Fruit fly (Drosophila melanogaster): ENCODE measurements around the gene Pdp.

Gene Pdp

dm6 chrX:7705175-7706097 is 29.0 kb downstream of the Pdp start (continued):
- peak; percentile 96 for TF ChIP-seq CG12391 (tag; optimal IDR thresholded peaks at IDR 0.05)
- TF ChIP-seq CG9727 (GFP tag; optimal IDR thresholded peaks at IDR 0.05): peak; percentile 98
- TF ChIP-seq z (GFP tag; IDR thresholded peaks at IDR 0.05): 0 out of 3 replicates have a peak, but pooled peaks have one; percentile 28
- TF ChIP-seq CHES-1-like (GFP tag; optimal IDR thresholded peaks at IDR 0.05): peak; percentile 85
- TF ChIP-seq rib (GFP tag; IDR thresholded peaks at IDR 0.05): 0 out of 2 replicates have a peak, but pooled peaks have one; percentile 52
- peak; percentile 74 to 84 for TF ChIP-seq chif (GFP tag; optimal IDR thresholded peaks at IDR 0.05)
- TF ChIP-seq stwl (tag; optimal IDR thresholded peaks at IDR 0.05): peak; percentile 36
- TF ChIP-seq CG3065 (GFP tag; optimal IDR thresholded peaks at IDR 0.05): peak; percentile 83
- TF ChIP-seq CG15011 (GFP tag; optimal IDR thresholded peaks at IDR 0.05): peak; percentile 93
- TF ChIP-seq Hr78 (GFP tag; optimal IDR thresholded peaks at IDR 0.05): peak in 1 of 2 experiments; percentile 82
- no peak for TF ChIP-seq CG14860 (GFP tag; IDR thresholded peaks at IDR 0.05; ENCODE audit: partially characterized antibody)
- peak; percentile 86 for TF ChIP-seq CG7372 (GFP tag; IDR thresholded peaks at IDR 0.05)
- peak; percentile 68 for TF ChIP-seq mirr (GFP tag; optimal IDR thresholded peaks at IDR 0.05)
- peak; percentile 53 for TF ChIP-seq MBD-R2 (GFP tag; IDR thresholded peaks at IDR 0.05)
- peak; percentile 49; the same call in 1 of the 3 replicates for TF ChIP-seq otp (GFP tag; IDR thresholded peaks at IDR 0.05)
- TF ChIP-seq CG14014 (GFP tag; IDR thresholded peaks at IDR 0.05): peak; percentile 86
- peak; percentile 88 for TF ChIP-seq row (GFP tag; IDR thresholded peaks at IDR 0.05)
- TF ChIP-seq vfl (GFP tag; optimal IDR thresholded peaks at IDR 0.05): peak; percentile 87
- TF ChIP-seq CG17802 (tag; optimal IDR thresholded peaks at IDR 0.05): peak; percentile 62
- TF ChIP-seq CG16815 (GFP tag; optimal IDR thresholded peaks at IDR 0.05): peak; percentile 92
- TF ChIP-seq Hr3 (GFP tag; optimal IDR thresholded peaks at IDR 0.05): peak; percentile 92
- peak; percentile 84 for TF ChIP-seq Lhr (GFP tag; optimal IDR thresholded peaks at IDR 0.05)
- peak; percentile 90 for TF ChIP-seq chn (GFP tag; optimal IDR thresholded peaks at IDR 0.05)
- no peak for TF ChIP-seq en (GFP tag; optimal IDR thresholded peaks at IDR 0.05)
- TF ChIP-seq pnt (GFP tag; optimal IDR thresholded peaks at IDR 0.05): peak; percentile 74
- peak; percentile 48 for TF ChIP-seq her (GFP tag; optimal IDR thresholded peaks at IDR 0.05)
- peak; percentile 90 for TF ChIP-seq CG9932 (GFP tag; IDR thresholded peaks at IDR 0.05)
- TF ChIP-seq CG11723 (GFP tag; optimal IDR thresholded peaks at IDR 0.05): peak; percentile 90
- peak; percentile 49 for TF ChIP-seq CTCF (GFP tag; optimal IDR thresholded peaks at IDR 0.05)
- TF ChIP-seq CG4360 (GFP tag; IDR thresholded peaks at IDR 0.05): peak; percentile 61; the same call in 1 of the 2 replicates
- TF ChIP-seq CG11695 (GFP tag; IDR thresholded peaks at IDR 0.05): peak; percentile 95
- TF ChIP-seq CG3281 (GFP tag; optimal IDR thresholded peaks at IDR 0.05): peak; percentile 96
- no peak for TF ChIP-seq Hr39 (optimal IDR thresholded peaks at IDR 0.05)
- TF ChIP-seq CG16863 (GFP tag; optimal IDR thresholded peaks at IDR 0.05): peak; percentile 78
- peak; percentile 60 for TF ChIP-seq ab (GFP tag; optimal IDR thresholded peaks at IDR 0.05)
- TF ChIP-seq NK7.1 (GFP tag; optimal IDR thresholded peaks at IDR 0.05): peak; percentile 59
- peak; percentile 81 for TF ChIP-seq CG1647 (GFP tag; optimal IDR thresholded peaks at IDR 0.05)
- TF ChIP-seq CG1233 (GFP tag; optimal IDR thresholded peaks at IDR 0.05): peak; percentile 93
- peak; percentile 96 for TF ChIP-seq Meics (GFP tag; optimal IDR thresholded peaks at IDR 0.05)
- peak; percentile 54; the same call in 1 of the 2 replicates for TF ChIP-seq CG8765 (GFP tag; IDR thresholded peaks at IDR 0.05)
- TF ChIP-seq sob (GFP tag; IDR thresholded peaks at IDR 0.05): peak; percentile 85
- peak; percentile 42 for TF ChIP-seq gro (GFP tag; optimal IDR thresholded peaks at IDR 0.05)
- TF ChIP-seq CG6791 (GFP tag; IDR thresholded peaks at IDR 0.05; ENCODE audit: partially characterized antibody): no peak
- TF ChIP-seq Tbp (GFP tag; optimal IDR thresholded peaks at IDR 0.05): no peak
- peak in 1 of 3 experiments; percentile 71 for TF ChIP-seq Stat92E (GFP tag; optimal IDR thresholded peaks at IDR 0.05)
- peak; percentile 95 for TF ChIP-seq fd96Cb (tag; optimal IDR thresholded peaks at IDR 0.05)
- TF ChIP-seq gsb-n (tag; optimal IDR thresholded peaks at IDR 0.05): peak; percentile 91
- peak; percentile 65; the same call in 1 of the 2 replicates for TF ChIP-seq bowl (GFP tag; IDR thresholded peaks at IDR 0.05)
- peak; percentile 64; the same call in 1 of the 2 replicates for TF ChIP-seq CG5953 (GFP tag; IDR thresholded peaks at IDR 0.05)
